Worm (Caenorhabditis elegans): Measurements from ENCODE around the gene F35C5.12.

Gene F35C5.12

ce11 chrII:12930138-12930537 lies 15.8 kb upstream of the F35C5.12 start:
- TF ChIP-seq pqm-1 (tag; optimal IDR thresholded peaks at IDR 0.05) = peak; percentile 22
- peak; percentile 69 for TF ChIP-seq elt-2 (tag; optimal IDR thresholded peaks at IDR 0.05)
- no peak for TF ChIP-seq elt-3 (tag; optimal IDR thresholded peaks at IDR 0.05)
- TF ChIP-seq eor-1 (tag; optimal IDR thresholded peaks at IDR 0.05) = no peak

- no peak for TF ChIP-seq nhr-67 (tag; optimal IDR thresholded peaks at IDR 0.05)
- no peak for TF ChIP-seq nhr-77 (tag; optimal IDR thresholded peaks at IDR 0.05)
- TF ChIP-seq nhr-12 (tag; optimal IDR thresholded peaks at IDR 0.05) = no peak
- no peak for TF ChIP-seq nhr-25 (tag; optimal IDR thresholded peaks at IDR 0.05)
- no peak for TF ChIP-seq lin-15B (tag; optimal IDR thresholded peaks at IDR 0.05)
- no peak for TF ChIP-seq aly-2 (tag; optimal IDR thresholded peaks at IDR 0.05)
- no peak for TF ChIP-seq jun-1 (tag; optimal IDR thresholded peaks at IDR 0.05)
- TF ChIP-seq ztf-11 (tag; optimal IDR thresholded peaks at IDR 0.05) = no peak
Measured at ce11 chrII:12928241-12928640, 13.9 kb upstream of the F35C5.12 start, which contains the start of gene F58G1.3. TSS of gene F58G1.3 (minus strand) at chrII:12928341.

ce11 chrII:12925551-12925950 lies 11.2 kb upstream of the F35C5.12 start, which contains the start of gene F58G1.8:
TSS of gene F58G1.8 (minus strand) at chrII:12925651.
- TF ChIP-seq aly-2 (tag; optimal IDR thresholded peaks at IDR 0.05) (no peak), mml-1 (tag; optimal IDR thresholded peaks at IDR 0.05) (no peak), egl-27 (tag; optimal IDR thresholded peaks at IDR 0.05) (no peak), daf-12 (tag; optimal IDR thresholded peaks at IDR 0.05) (no peak), unc-39 (tag; optimal IDR thresholded peaks at IDR 0.05) (no peak), elt-2 (tag; optimal IDR thresholded peaks at IDR 0.05) (no peak), ztf-4 (tag; optimal IDR thresholded peaks at IDR 0.05) (no peak), hmg-11 (tag; optimal IDR thresholded peaks at IDR 0.05) (no peak), zag-1 (tag; optimal IDR thresholded peaks at IDR 0.05) (no peak), R02D3.7 (tag; optimal IDR thresholded peaks at IDR 0.05) (no peak), nhr-43 (tag; optimal IDR thresholded peaks at IDR 0.05; ENCODE audit: poor library complexity, severe bottlenecking) (no peak), fos-1 (tag; optimal IDR thresholded peaks at IDR 0.05) (no peak), lin-15B (tag; optimal IDR thresholded peaks at IDR 0.05) (no peak), ceh-82 (tag; optimal IDR thresholded peaks at IDR 0.05) (no peak), nhr-12 (tag; optimal IDR thresholded peaks at IDR 0.05) (no peak), fkh-10 (GFP tag; optimal IDR thresholded peaks at IDR 0.05) (no peak), unc-62 (GFP tag; optimal IDR thresholded peaks at IDR 0.05) (no peak), nhr-11 (tag; optimal IDR thresholded peaks at IDR 0.05) (no peak), ZK546.5 (tag; optimal IDR thresholded peaks at IDR 0.05) (no peak)

- TF ChIP-seq nhr-12 (tag; optimal IDR thresholded peaks at IDR 0.05) (no peak), eor-1 (tag; optimal IDR thresholded peaks at IDR 0.05) (no peak), fkh-2 (tag; optimal IDR thresholded peaks at IDR 0.05) (no peak), egl-27 (tag; optimal IDR thresholded peaks at IDR 0.05) (no peak), skn-1 (tag; optimal IDR thresholded peaks at IDR 0.05) (no peak), hmg-11 (tag; optimal IDR thresholded peaks at IDR 0.05) (no peak), ama-1 (optimal IDR thresholded peaks at IDR 0.05) (no peak)
Measured at ce11 chrII:12923225-12923624, 8.9 kb upstream of the F35C5.12 start.

ce11 chrII:12921478-12921877 lies 7.1 kb upstream of the F35C5.12 start:
- TF ChIP-seq pqm-1 (tag; optimal IDR thresholded peaks at IDR 0.05) (no peak), ceh-16 (tag; optimal IDR thresholded peaks at IDR 0.05) (no peak), ztf-4 (tag; optimal IDR thresholded peaks at IDR 0.05) (no peak), zag-1 (tag; optimal IDR thresholded peaks at IDR 0.05) (no peak), ama-1 (optimal IDR thresholded peaks at IDR 0.05) (no peak), fkh-2 (tag; optimal IDR thresholded peaks at IDR 0.05) (no peak), elt-3 (tag; optimal IDR thresholded peaks at IDR 0.05) (no peak), sea-2 (GFP tag; optimal IDR thresholded peaks at IDR 0.05) (no peak), nhr-67 (tag; optimal IDR thresholded peaks at IDR 0.05) (no peak), skn-1 (tag; optimal IDR thresholded peaks at IDR 0.05) (no peak), fkh-10 (GFP tag; optimal IDR thresholded peaks at IDR 0.05) (no peak), ztf-11 (tag; optimal IDR thresholded peaks at IDR 0.05) (no peak), nhr-12 (tag; optimal IDR thresholded peaks at IDR 0.05) (no peak), nhr-237 (tag; optimal IDR thresholded peaks at IDR 0.05) (no peak)
